Worm (Caenorhabditis elegans) whole organism, L2 larva: ENCODE data around the gene cul-3.

Experiments used
- C34F6.9 ChIP-seq: fragments of 150-350 bp; optimal IDR thresholded peaks from 2 replicates; lab custom pipeline; 2014; ENCODE audit warnings: missing biosample characterization, missing genetic modification characterization
- F13H6.1 ChIP-seq: sonication (generic microtip); optimal IDR thresholded peaks from 2 replicates; lab custom pipeline; 2016; ENCODE audit warnings: missing genetic modification characterization, missing compliant biosample characterization
- R02D3.7 ChIP-seq: fragments of 150-350 bp; optimal IDR thresholded peaks from 2 replicates; lab custom pipeline; 2014; ENCODE audit warnings: missing biosample characterization, missing genetic modification characterization
- Y55F3AM.14 ChIP-seq: fragments of 200-800 bp; sonication (Bioruptor generic); optimal IDR thresholded peaks from 2 replicates; lab custom pipeline; 2018; ENCODE audit warnings: mild to moderate bottlenecking, missing genetic modification characterization, missing compliant biosample characterization
- ama-1 ChIP-seq: fragments of 150-350 bp; optimal IDR thresholded peaks from 2 replicates; lab custom pipeline; 2018; ENCODE audit warnings: inconsistent platforms
- blmp-1 ChIP-seq: sonication (generic microtip); optimal IDR thresholded peaks from 2 replicates; lab custom pipeline; 2017; ENCODE audit warnings: missing genetic modification characterization, mild to moderate bottlenecking, missing compliant biosample characterization, antibody characterized with exemption, moderate library complexity; ENCODE audit not compliant: insufficient read depth
- ceh-16 ChIP-seq: fragments of 150-350 bp; optimal IDR thresholded peaks from 2 replicates; lab custom pipeline; 2014; ENCODE audit warnings: missing biosample characterization, missing genetic modification characterization
- ceh-82 ChIP-seq: fragments of 150-350 bp; optimal IDR thresholded peaks from 2 replicates; lab custom pipeline; 2014; ENCODE audit warnings: missing biosample characterization, missing genetic modification characterization
- crh-2 ChIP-seq: sonication (generic microtip); optimal IDR thresholded peaks from 2 replicates; lab custom pipeline; 2017; ENCODE audit warnings: missing biosample characterization, missing genetic modification characterization
- dmd-4 ChIP-seq: sonication (generic microtip); optimal IDR thresholded peaks from 2 replicates; lab custom pipeline; 2017; ENCODE audit warnings: missing biosample characterization, missing genetic modification characterization
- egl-27 ChIP-seq: sonication (generic microtip); optimal IDR thresholded peaks from 3 replicates; lab custom pipeline; 2017; ENCODE audit warnings: missing biosample characterization, missing genetic modification reagents, missing genetic modification characterization
- elt-1 ChIP-seq: fragments of 150-350 bp; optimal IDR thresholded peaks from 2 replicates; lab custom pipeline; 2014; ENCODE audit warnings: missing biosample characterization, missing genetic modification characterization
- elt-3 ChIP-seq: sonication (generic microtip); optimal IDR thresholded peaks from 2 replicates; lab custom pipeline; 2017; ENCODE audit warnings: missing biosample characterization, missing genetic modification characterization
- gmeb-1 ChIP-seq: fragments of 150-350 bp; optimal IDR thresholded peaks from 2 replicates; lab custom pipeline; 2014; ENCODE audit warnings: missing biosample characterization, missing genetic modification characterization
- lin-11 ChIP-seq: fragments of 150-350 bp; sonication (generic microtip); optimal IDR thresholded peaks from 2 replicates; lab custom pipeline; 2014; ENCODE audit warnings: missing biosample characterization, missing genetic modification characterization, inconsistent platforms, mixed read lengths
- lin-13 ChIP-seq: fragments of 150-350 bp; optimal IDR thresholded peaks from 2 replicates; lab custom pipeline; 2014; ENCODE audit warnings: missing biosample characterization, missing genetic modification reagents, missing genetic modification characterization
- lin-39 ChIP-seq: fragments of 150-350 bp; optimal IDR thresholded peaks from 2 replicates; lab custom pipeline; 2014; ENCODE audit warnings: missing biosample characterization, missing genetic modification reagents, missing genetic modification characterization
- lsy-2 ChIP-seq, 2 experiments: fragments of 150-350 bp in 1 of 2; sonication (generic microtip) in 1 of 2; optimal IDR thresholded peaks; 2 replicates each; lab custom pipeline; 2014 to 2017; ENCODE audit warnings: missing biosample characterization in 2 of 2, missing genetic modification characterization in 2 of 2
- mab-5 ChIP-seq: fragments of 150-350 bp; optimal IDR thresholded peaks from 2 replicates; lab custom pipeline; 2014; ENCODE audit warnings: missing biosample characterization, missing genetic modification characterization
- mbf-1 ChIP-seq: sonication (generic microtip); optimal IDR thresholded peaks from 2 replicates; lab custom pipeline; 2017; ENCODE audit warnings: missing biosample characterization, missing genetic modification characterization
- mdl-1 ChIP-seq, 2 experiments: fragments of 150-350 bp in 1 of 2; sonication (generic microtip) in 1 of 2; optimal IDR thresholded peaks; 2 replicates each; lab custom pipeline; 2017; ENCODE audit warnings: missing biosample characterization in 2 of 2, missing genetic modification characterization in 2 of 2
- nhr-11 ChIP-seq: fragments of 150-350 bp; optimal IDR thresholded peaks from 2 replicates; lab custom pipeline; 2014; ENCODE audit warnings: missing biosample characterization, missing genetic modification characterization
- nhr-129 ChIP-seq: fragments of 150-350 bp; optimal IDR thresholded peaks from 2 replicates; lab custom pipeline; 2014; ENCODE audit warnings: missing biosample characterization, missing genetic modification characterization
- nhr-21 ChIP-seq: fragments of 150-350 bp; optimal IDR thresholded peaks from 2 replicates; lab custom pipeline; 2014; ENCODE audit warnings: missing biosample characterization, missing genetic modification characterization
- nhr-23 ChIP-seq: fragments of 150-350 bp; optimal IDR thresholded peaks from 2 replicates; lab custom pipeline; 2014; ENCODE audit warnings: missing biosample characterization, missing genetic modification reagents, missing genetic modification characterization
- nhr-25 ChIP-seq: fragments of 150-350 bp; sonication (generic microtip); optimal IDR thresholded peaks from 3 replicates; lab custom pipeline; 2014; ENCODE audit warnings: missing biosample characterization, missing genetic modification characterization
- peb-1 ChIP-seq: fragments of 150-350 bp; optimal IDR thresholded peaks from 2 replicates; lab custom pipeline; 2014; ENCODE audit warnings: missing biosample characterization, missing genetic modification characterization
- sem-4 ChIP-seq: fragments of 150-350 bp; optimal IDR thresholded peaks from 2 replicates; lab custom pipeline; 2014; ENCODE audit warnings: missing biosample characterization, missing genetic modification reagents, missing genetic modification characterization
- sma-9 ChIP-seq, 2 experiments: fragments of 150-350 bp in 1 of 2; sonication (generic microtip) in 1 of 2; optimal IDR thresholded peaks; 2 replicates each; lab custom pipeline; 2014 to 2016; ENCODE audit warnings: missing genetic modification characterization in 2 of 2, mild to moderate bottlenecking in 1 of 2, missing biosample characterization in 1 of 2, missing compliant biosample characterization in 1 of 2, missing genetic modification reagents in 1 of 2, moderate library complexity in 1 of 2
- unc-39 ChIP-seq: fragments of 150-350 bp; optimal IDR thresholded peaks from 2 replicates; lab custom pipeline; 2014; ENCODE audit warnings: missing biosample characterization, missing genetic modification characterization
- unc-55 ChIP-seq: fragments of 150-350 bp; sonication (generic microtip); optimal IDR thresholded peaks from 3 replicates; lab custom pipeline; 2014; ENCODE audit warnings: missing biosample characterization, missing genetic modification reagents, missing genetic modification characterization
- zag-1 ChIP-seq: fragments of 150-350 bp; optimal IDR thresholded peaks from 2 replicates; lab custom pipeline; 2014; ENCODE audit warnings: missing biosample characterization, missing genetic modification characterization
- ztf-11 ChIP-seq: sonication (generic microtip); optimal IDR thresholded peaks from 2 replicates; lab custom pipeline; 2017; ENCODE audit warnings: missing biosample characterization, missing genetic modification characterization
- ztf-4 ChIP-seq: fragments of 150-350 bp; optimal IDR thresholded peaks from 2 replicates; lab custom pipeline; 2014; ENCODE audit warnings: missing biosample characterization, missing genetic modification characterization

cul-3 gene

DNA sequence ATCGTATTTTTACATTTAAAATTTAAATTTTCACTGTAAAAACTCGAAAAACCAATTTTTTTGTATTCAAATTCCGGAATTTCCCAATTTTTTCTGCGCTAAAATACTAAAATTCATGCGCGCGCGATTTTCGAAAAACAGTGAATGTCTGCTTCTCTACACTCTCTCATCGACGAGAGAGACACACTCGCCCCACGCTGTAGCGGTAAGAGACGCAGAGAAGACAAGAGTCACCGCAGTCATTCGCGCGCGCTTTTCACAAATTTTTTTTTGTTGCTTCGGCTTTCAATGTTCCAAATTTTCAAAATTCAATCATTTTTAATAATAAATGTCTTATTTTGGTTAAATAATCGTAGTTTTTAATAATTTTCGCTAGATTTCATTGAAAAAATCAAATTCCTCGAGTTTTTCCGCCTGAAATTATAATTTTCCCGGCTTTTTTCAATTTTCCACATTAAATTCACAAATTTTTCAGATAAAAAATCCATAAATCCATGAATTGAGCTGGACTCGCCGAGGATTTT, 8.5 kb downstream of the cul-3 start, which contains the start of gene arid-1:
TSS of gene arid-1 (plus strand) at position 474 of the 524 bp plus-strand sequence.
- TF ChIP-seq nhr-129 (tag; lab: Kevin White, UChicago) (peak; percentile 30), gmeb-1 (tag; lab: Kevin White, UChicago) (peak; percentile 33), ztf-11 (tag; lab: Kevin White, UChicago) (no peak), C34F6.9 (tag; lab: Kevin White, UChicago) (peak; percentile 75), Y55F3AM.14 (no peak), lsy-2 (tag; optimal IDR thresholded peaks at IDR 0.05; lab: Kevin White, UChicago) (peak in 1 of 2 experiments; percentile 44), unc-55 (peak; percentile 64), nhr-11 (tag; lab: Kevin White, UChicago) (no peak), blmp-1 (tag; lab: Kevin White, UChicago) (no peak), unc-39 (tag; lab: Kevin White, UChicago) (no peak), ceh-16 (tag; lab: Kevin White, UChicago) (no peak), ztf-4 (tag; lab: Kevin White, UChicago) (no peak), nhr-25 (tag; lab: Kevin White, UChicago) (no peak), mdl-1 (tag; optimal IDR thresholded peaks at IDR 0.05; lab: Kevin White, UChicago) (peak in 1 of 2 experiments; percentile 11)
- TF ChIP-seq, all 48 proteins: peak for 6

DNA sequence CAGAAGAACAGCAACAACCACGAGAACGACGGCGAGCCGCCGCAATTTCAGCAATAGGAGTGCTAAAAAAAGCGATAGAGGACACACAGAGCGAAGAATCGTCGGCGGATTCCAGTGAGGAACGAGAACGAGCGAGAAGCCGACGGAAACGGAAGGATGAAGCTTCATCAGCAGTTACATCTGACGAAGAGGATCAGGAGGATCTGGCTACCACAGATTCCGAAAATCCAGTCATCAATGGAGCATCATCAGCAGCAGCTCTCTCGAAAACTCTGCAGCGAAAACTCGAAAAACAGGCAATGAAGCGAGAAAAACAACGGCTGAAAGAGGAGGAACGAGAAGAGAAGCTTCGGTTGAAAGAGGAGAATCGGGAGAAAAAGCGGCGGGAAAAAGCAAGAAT, 12.2 kb downstream of the cul-3 start:
- no peak for TF ChIP-seq elt-1 (tag; lab: Kevin White, UChicago)
- TF ChIP-seq mdl-1 (tag; optimal IDR thresholded peaks at IDR 0.05; lab: Kevin White, UChicago), result no peak
- no peak for TF ChIP-seq C34F6.9 (tag; lab: Kevin White, UChicago)
- no peak for TF ChIP-seq F13H6.1 (tag; lab: Kevin White, UChicago)
- no peak for TF ChIP-seq sma-9 (GFP tag; optimal IDR thresholded peaks at IDR 0.05; lab: Kevin White, UChicago)
- TF ChIP-seq sma-9 (tag; optimal IDR thresholded peaks at IDR 0.05; lab: Kevin White, UChicago), result no peak
- TF ChIP-seq mab-5, result no peak
- no peak for TF ChIP-seq ztf-11 (tag; lab: Kevin White, UChicago)
- no peak for TF ChIP-seq zag-1 (tag; lab: Kevin White, UChicago)
- no peak for TF ChIP-seq unc-55

- TF ChIP-seq F13H6.1 (tag; lab: Kevin White, UChicago), result no peak
- TF ChIP-seq nhr-21 (tag; lab: Kevin White, UChicago), result no peak
- no peak for TF ChIP-seq ztf-4 (tag; lab: Kevin White, UChicago)
- TF ChIP-seq crh-2 (tag; lab: Kevin White, UChicago), result no peak
- TF ChIP-seq elt-1 (tag; lab: Kevin White, UChicago), result no peak
- TF ChIP-seq R02D3.7, result no peak
- no peak for TF ChIP-seq elt-3 (tag; lab: Kevin White, UChicago)
- no peak for TF ChIP-seq nhr-23 (tag; lab: Kevin White, UChicago)
- TF ChIP-seq gmeb-1 (tag; lab: Kevin White, UChicago), result no peak
- TF ChIP-seq dmd-4 (tag; lab: Kevin White, UChicago), result no peak
- no peak for TF ChIP-seq unc-39 (tag; lab: Kevin White, UChicago)
- TF ChIP-seq ceh-16 (tag; lab: Kevin White, UChicago), result no peak
- TF ChIP-seq ztf-11 (tag; lab: Kevin White, UChicago), result no peak
- no peak for TF ChIP-seq ceh-82 (tag; lab: Kevin White, UChicago)
- no peak for TF ChIP-seq ama-1 (lab: Kevin White, UChicago)
- no peak for TF ChIP-seq blmp-1 (tag; lab: Kevin White, UChicago)
- TF ChIP-seq egl-27 (tag; lab: Kevin White, UChicago), result no peak
- TF ChIP-seq sem-4 (tag; lab: Kevin White, UChicago), result no peak
Measured at ce11 chrV:194760-195159, 17.5 kb downstream of the cul-3 start.

DNA sequence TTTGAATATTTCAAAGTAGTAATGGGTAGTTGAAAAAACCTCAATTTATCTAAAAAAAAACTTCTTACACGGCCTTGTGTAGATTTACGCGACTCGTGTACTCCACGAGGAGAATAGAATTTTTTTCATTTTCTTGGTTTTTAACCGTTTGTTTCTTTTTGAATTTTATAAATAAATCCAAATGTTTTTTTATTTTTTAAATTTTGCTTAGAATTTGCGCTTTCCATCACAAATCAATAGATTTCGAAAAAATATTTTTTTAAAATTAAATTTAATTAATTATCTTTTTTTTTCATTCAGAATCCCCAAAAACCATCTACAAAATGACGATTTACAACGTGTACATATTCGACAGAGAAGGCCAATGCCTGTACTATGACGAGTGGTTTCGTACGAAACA, 24.1 kb downstream of the cul-3 start, which contains the start of gene trpp-1:
TSS of gene trpp-1 (plus strand) at position 301 of the 400 bp plus-strand sequence.
- TF ChIP-seq mbf-1 (no peak), unc-39 (tag; lab: Kevin White, UChicago) (no peak), egl-27 (tag; lab: Kevin White, UChicago) (no peak), lin-11 (tag; lab: Kevin White, UChicago) (no peak), ceh-16 (tag; lab: Kevin White, UChicago) (no peak), lin-13 (GFP tag; lab: Kevin White, UChicago) (no peak), ztf-11 (tag; lab: Kevin White, UChicago) (no peak), lin-39 (tag; lab: Kevin White, UChicago) (no peak), peb-1 (no peak), elt-3 (tag; lab: Kevin White, UChicago) (no peak), nhr-25 (tag; lab: Kevin White, UChicago) (no peak), ceh-82 (tag; lab: Kevin White, UChicago) (no peak)
